Fruit fly (Drosophila melanogaster) whole organism, prepupa: ENCODE results near the gene hth.

Experiments used
- CG10631 ChIP-seq: fragments of 200-800 bp; sonication (Bioruptor generic); optimal IDR thresholded peaks from 2 replicates; lab custom pipeline; 2016; ENCODE audit warnings: missing biosample characterization, missing genetic modification characterization
- CG11762 ChIP-seq: fragments of 200-800 bp; sonication (Bioruptor generic); optimal IDR thresholded peaks from 3 replicates; lab custom pipeline; 2016; ENCODE audit warnings: missing biosample characterization, missing genetic modification characterization; ENCODE audit not compliant: insufficient read depth
- CG15336 ChIP-seq: fragments of 200-800 bp; sonication (Bioruptor generic); IDR thresholded peaks from 2 replicates; pipeline ENCODE4 v1.3.6; 2022; ENCODE audit warnings: missing biosample characterization, missing genetic modification characterization
- CG16779 ChIP-seq: fragments of 200-800 bp; sonication (Bioruptor generic); optimal IDR thresholded peaks from 3 replicates; lab custom pipeline; 2017; ENCODE audit warnings: missing biosample characterization, mild to moderate bottlenecking, missing genetic modification characterization
- CG31627 ChIP-seq: fragments of 200-800 bp; sonication (Bioruptor generic); optimal IDR thresholded peaks from 3 replicates; lab custom pipeline; 2016; ENCODE audit warnings: missing biosample characterization, missing genetic modification characterization
- CG32006 ChIP-seq: fragments of 200-800 bp; sonication (Bioruptor generic); optimal IDR thresholded peaks from 3 replicates; lab custom pipeline; 2017; ENCODE audit warnings: missing biosample characterization, mild to moderate bottlenecking, missing genetic modification characterization
- CG3919 ChIP-seq: fragments of 200-800 bp; sonication (Bioruptor generic); optimal IDR thresholded peaks from 3 replicates; lab custom pipeline; 2016; ENCODE audit warnings: missing biosample characterization, missing genetic modification characterization
- CG4318 ChIP-seq: fragments of 200-800 bp; sonication (Bioruptor generic); optimal IDR thresholded peaks from 3 replicates; lab custom pipeline; 2017; ENCODE audit warnings: missing biosample characterization, mild to moderate bottlenecking, missing genetic modification characterization
- CG6163 ChIP-seq: fragments of 200-800 bp; sonication (Bioruptor generic); IDR thresholded peaks from 3 replicates; pipeline ENCODE4 v1.3.6; 2022; ENCODE audit warnings: missing biosample characterization, missing genetic modification characterization
- CG6276 ChIP-seq: fragments of 200-800 bp; sonication (Bioruptor generic); optimal IDR thresholded peaks from 2 replicates; lab custom pipeline; 2017; ENCODE audit warnings: missing biosample characterization, mild to moderate bottlenecking, missing genetic modification characterization
- CG6792 ChIP-seq: fragments of 200-800 bp; sonication (Bioruptor generic); optimal IDR thresholded peaks from 3 replicates; lab custom pipeline; 2016; ENCODE audit warnings: missing biosample characterization, missing genetic modification characterization
- CG6808 ChIP-seq: fragments of 200-800 bp; sonication (Bioruptor generic); optimal IDR thresholded peaks from 3 replicates; lab custom pipeline; 2017; ENCODE audit warnings: missing biosample characterization, missing genetic modification characterization, mild to moderate bottlenecking, moderate library complexity, missing genetic modification reagents
- CG6854 ChIP-seq: fragments of 200-800 bp; sonication (Bioruptor generic); optimal IDR thresholded peaks from 2 replicates; lab custom pipeline; 2017; ENCODE audit warnings: missing biosample characterization, mild to moderate bottlenecking, missing genetic modification characterization
- CG8319 ChIP-seq: fragments of 200-800 bp; sonication (Bioruptor generic); optimal IDR thresholded peaks from 3 replicates; lab custom pipeline; 2016; ENCODE audit warnings: missing biosample characterization, missing genetic modification characterization
- Eip75B ChIP-seq: fragments of 200-800 bp; sonication (Bioruptor generic); optimal IDR thresholded peaks from 3 replicates; lab custom pipeline; 2016; ENCODE audit warnings: missing biosample characterization, missing genetic modification characterization
- Eip78C ChIP-seq: fragments of 200-800 bp; sonication (Bioruptor generic); peaks from one replicate; lab custom pipeline; 2016; ENCODE audit warnings: missing biosample characterization, missing genetic modification characterization
- Ets96B ChIP-seq: fragments of 200-800 bp; optimal IDR thresholded peaks from 2 replicates; lab custom pipeline; 2019; ENCODE audit warnings: missing biosample characterization, mild to moderate bottlenecking, missing genetic modification characterization, moderate library complexity
- Hr38 ChIP-seq: sonication (Bioruptor generic); optimal IDR thresholded peaks from 2 replicates; lab custom pipeline; 2016; ENCODE audit warnings: missing biosample characterization, missing genetic modification characterization
- Hr39 ChIP-seq: fragments of 200-800 bp; sonication (Bioruptor generic); optimal IDR thresholded peaks from 2 replicates; lab custom pipeline; 2016; ENCODE audit warnings: missing biosample characterization, missing genetic modification characterization
- Hr4 ChIP-seq: fragments of 200-800 bp; sonication (Bioruptor generic); optimal IDR thresholded peaks from 3 replicates; lab custom pipeline; 2016; ENCODE audit warnings: missing biosample characterization, missing genetic modification characterization
- Lpt ChIP-seq: fragments of 200-800 bp; sonication (Bioruptor generic); optimal IDR thresholded peaks from 3 replicates; lab custom pipeline; 2016; ENCODE audit warnings: missing biosample characterization, missing genetic modification characterization
- Met ChIP-seq: fragments of 200-800 bp; sonication (Bioruptor generic); optimal IDR thresholded peaks from 3 replicates; lab custom pipeline; 2016; ENCODE audit warnings: missing biosample characterization, missing genetic modification characterization
- OdsH ChIP-seq: fragments of 200-800 bp; sonication (Bioruptor generic); optimal IDR thresholded peaks from 3 replicates; lab custom pipeline; 2016; ENCODE audit warnings: missing biosample characterization, missing genetic modification characterization
- Smox ChIP-seq: fragments of 200-800 bp; sonication (Bioruptor generic); optimal IDR thresholded peaks from 3 replicates; lab custom pipeline; 2016; ENCODE audit warnings: missing biosample characterization, missing genetic modification characterization
- Sox102F ChIP-seq: fragments of 200-800 bp; sonication (Bioruptor generic); optimal IDR thresholded peaks from 2 replicates; lab custom pipeline; 2016; ENCODE audit warnings: missing biosample characterization, mild to moderate bottlenecking, missing genetic modification characterization
- Sox14 ChIP-seq: fragments of 200-800 bp; sonication (Bioruptor generic); optimal IDR thresholded peaks from 3 replicates; lab custom pipeline; 2016; ENCODE audit warnings: missing biosample characterization, missing genetic modification characterization
- acj6 ChIP-seq: fragments of 200-800 bp; sonication (Bioruptor generic); optimal IDR thresholded peaks from 3 replicates; lab custom pipeline; 2016; ENCODE audit warnings: missing biosample characterization, missing genetic modification characterization
- cyc ChIP-seq: fragments of 200-800 bp; sonication (Bioruptor generic); optimal IDR thresholded peaks from 3 replicates; lab custom pipeline; 2016; ENCODE audit warnings: missing biosample characterization, missing genetic modification characterization
- dsx ChIP-seq: fragments of 200-800 bp; optimal IDR thresholded peaks from 3 replicates; lab custom pipeline; 2019; ENCODE audit warnings: missing biosample characterization, mild to moderate bottlenecking, missing genetic modification characterization, moderate library complexity; ENCODE audit not compliant: poor library complexity, severe bottlenecking
- eg ChIP-seq: fragments of 200-800 bp; sonication (Bioruptor generic); IDR thresholded peaks from 3 replicates; pipeline ENCODE4 v1.3.6; 2022; ENCODE audit warnings: missing biosample characterization, missing genetic modification characterization
- esn ChIP-seq: fragments of 200-800 bp; sonication (Bioruptor generic); optimal IDR thresholded peaks from 2 replicates; lab custom pipeline; 2016; ENCODE audit warnings: missing biosample characterization, mild to moderate bottlenecking, missing genetic modification characterization, moderate library complexity
- fd59A ChIP-seq: fragments of 200-800 bp; sonication (Bioruptor generic); optimal IDR thresholded peaks from 2 replicates; lab custom pipeline; 2017; ENCODE audit warnings: missing biosample characterization, mild to moderate bottlenecking, missing genetic modification characterization, missing genetic modification reagents
- fkh ChIP-seq: fragments of 200-800 bp; sonication (Bioruptor generic); optimal IDR thresholded peaks from 3 replicates; lab custom pipeline; 2017; ENCODE audit warnings: missing biosample characterization, mild to moderate bottlenecking, missing genetic modification characterization, moderate library complexity
- lz ChIP-seq: fragments of 200-800 bp; sonication (Bioruptor generic); optimal IDR thresholded peaks from 3 replicates; lab custom pipeline; 2016; ENCODE audit warnings: missing biosample characterization, missing genetic modification characterization
- net ChIP-seq: fragments of 200-800 bp; sonication (Bioruptor generic); optimal IDR thresholded peaks from 3 replicates; lab custom pipeline; 2016; ENCODE audit warnings: missing biosample characterization, missing genetic modification characterization
- salr ChIP-seq, 2 experiments: fragments of 200-800 bp; sonication (Bioruptor generic); optimal IDR thresholded peaks; 3 replicates each; lab custom pipeline; 2016 to 2018; ENCODE audit warnings: missing biosample characterization in 2 of 2, missing genetic modification characterization in 2 of 2, mild to moderate bottlenecking in 1 of 2
- spab ChIP-seq: fragments of 200-800 bp; sonication (Bioruptor generic); optimal IDR thresholded peaks from 2 replicates; lab custom pipeline; 2017; ENCODE audit warnings: missing biosample characterization, mild to moderate bottlenecking, missing genetic modification characterization, missing genetic modification reagents
- ss ChIP-seq, 2 experiments: fragments of 200-800 bp; sonication (Bioruptor generic); optimal IDR thresholded peaks; 2 replicates in 1 of 2; 3 replicates in 1 of 2; lab custom pipeline; 2017 to 2018; ENCODE audit warnings: mild to moderate bottlenecking in 2 of 2, missing biosample characterization in 2 of 2, missing genetic modification characterization in 2 of 2, moderate library complexity in 1 of 2
- svp ChIP-seq: fragments of 200-800 bp; sonication (Bioruptor generic); peaks from one replicate; lab custom pipeline; 2016; ENCODE audit warnings: missing biosample characterization, missing genetic modification characterization
- topi ChIP-seq: fragments of 200-800 bp; sonication (Bioruptor generic); optimal IDR thresholded peaks from 3 replicates; lab custom pipeline; 2016; ENCODE audit warnings: missing biosample characterization, missing genetic modification characterization

hth gene

DNA sequence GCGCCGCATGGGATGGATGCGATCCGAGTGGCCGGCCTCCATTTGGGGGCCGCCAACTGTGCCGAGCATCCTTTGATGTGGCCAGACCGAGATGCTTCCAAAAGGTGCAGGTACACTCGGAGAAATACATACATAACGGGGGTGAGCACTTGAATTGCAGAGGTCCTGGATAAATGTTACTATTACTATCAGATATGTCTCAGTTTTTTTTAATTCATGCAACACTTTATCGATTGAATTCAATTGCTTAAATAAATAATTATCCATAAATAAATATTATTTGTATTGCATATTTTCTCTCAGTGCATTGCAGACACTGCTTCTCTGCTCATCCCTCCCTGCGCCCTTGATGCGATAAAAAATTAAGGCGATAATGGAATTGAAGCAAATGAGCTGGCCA is 21.7 kb upstream of the hth start (continued):
- TF ChIP-seq Lpt (GFP tag; lab: Kevin White, UChicago) (peak; percentile 14), dsx (GFP tag; lab: Kevin White, UChicago) (peak; percentile 50), CG6792 (peak; percentile 66), cyc (peak; percentile 61), fkh (no peak), Sox102F (GFP tag; lab: Kevin White, UChicago) (peak; percentile 28), CG6163 (peak; percentile 56; the same call in 2 of the 3 replicates), svp (GFP tag; lab: Kevin White, UChicago) (peak; percentile 78), fd59A (peak; percentile 60), acj6 (peak; percentile 67), CG3919 (peak; percentile 70), salr (GFP tag; optimal IDR thresholded peaks at IDR 0.05; lab: Kevin White, UChicago) (peak in 1 of 2 experiments; percentile 29), CG6808 (GFP tag; lab: Kevin White, UChicago) (peak; percentile 81), CG4318 (no peak), Ets96B (peak; percentile 69), CG15336 (GFP tag; lab: Robert Waterston, UW) (no peak), lz (GFP tag; lab: Kevin White, UChicago) (peak; percentile 52), Hr4 (GFP tag; lab: Kevin White, UChicago) (no peak)
- TF ChIP-seq, all 60 proteins: peak for 44

DNA sequence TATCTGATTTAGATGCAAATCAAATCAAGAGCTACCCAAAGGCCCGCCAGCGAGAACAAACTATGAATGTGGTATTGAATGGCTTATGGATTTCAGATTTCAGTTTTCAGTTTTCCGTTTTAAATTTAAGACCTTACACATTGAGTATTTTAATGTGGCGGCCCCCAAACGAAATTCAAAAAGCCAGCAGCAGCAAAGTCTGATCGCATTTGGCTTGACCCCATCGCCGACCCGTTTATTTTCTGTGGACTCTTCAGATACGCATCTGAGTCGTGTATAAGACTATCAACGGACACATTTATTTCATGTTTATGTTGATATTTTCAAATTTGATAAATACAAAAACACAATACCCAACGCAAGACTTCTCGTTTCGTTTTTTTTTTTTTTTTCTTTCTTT is 20.2 kb upstream of the hth start:
- no peak for TF ChIP-seq eg (GFP tag; lab: Robert Waterston, UW)

- TF ChIP-seq CG16779 (no peak), Eip78C (GFP tag; lab: Kevin White, UChicago) (peak; percentile 42), Hr39 (no peak), Hr4 (GFP tag; lab: Kevin White, UChicago) (no peak), CG10631 (no peak), CG32006 (GFP tag; lab: Kevin White, UChicago) (no peak), salr (GFP tag; optimal IDR thresholded peaks at IDR 0.05; lab: Kevin White, UChicago) (no peak), CG6163 (no peak), CG6276 (GFP tag; lab: Kevin White, UChicago) (no peak), eg (GFP tag; lab: Robert Waterston, UW) (no peak), cyc (peak; percentile 25), acj6 (no peak), esn (peak; percentile 30), CG11762 (GFP tag; lab: Kevin White, UChicago) (no peak), ss (GFP tag; optimal IDR thresholded peaks at IDR 0.05; lab: Kevin White, UChicago) (no peak), lz (GFP tag; lab: Kevin White, UChicago) (no peak), net (GFP tag; lab: Kevin White, UChicago) (no peak), Smox (GFP tag; lab: Kevin White, UChicago) (no peak), CG8319 (GFP tag; lab: Kevin White, UChicago) (no peak), CG6854 (no peak), CG31627 (peak; percentile 12), Met (GFP tag; lab: Kevin White, UChicago) (peak; percentile 28), svp (GFP tag; lab: Kevin White, UChicago) (peak; percentile 82), Eip75B (GFP tag; lab: Kevin White, UChicago) (no peak), OdsH (GFP tag; lab: Kevin White, UChicago) (no peak), topi (GFP tag; lab: Kevin White, UChicago) (peak; percentile 41)
These were observed 19.4 kb upstream of the hth start for dm6 chr3R:10658783-10659182.

DNA sequence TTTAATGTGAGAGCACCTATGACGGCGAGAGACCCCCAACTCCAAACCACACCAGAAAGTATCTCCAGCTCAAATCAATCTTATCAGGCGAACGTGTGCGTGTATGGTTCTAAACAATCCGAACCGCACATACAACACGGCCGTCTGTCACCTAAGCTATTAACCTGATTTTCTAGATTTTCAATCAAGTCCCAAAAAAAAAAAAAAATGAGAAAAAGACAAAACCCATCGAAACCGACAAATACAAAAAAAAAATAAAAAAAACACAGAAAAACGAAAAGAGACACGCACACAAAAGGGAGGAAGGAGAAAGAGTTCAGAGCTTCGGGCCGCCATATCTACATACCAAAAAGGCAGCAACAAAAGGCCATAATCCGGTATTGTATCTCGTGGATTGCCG is 17.2 kb upstream of the hth start:
- TF ChIP-seq Eip78C (GFP tag; lab: Kevin White, UChicago) (peak; percentile 21), spab (GFP tag; lab: Kevin White, UChicago) (no peak), Sox14 (no peak), Hr38 (GFP tag; lab: Kevin White, UChicago) (no peak), ss (GFP tag; optimal IDR thresholded peaks at IDR 0.05; lab: Kevin White, UChicago) (peak; percentile 25 to 27), Ets96B (no peak)
